Worm (Caenorhabditis elegans) whole organism, late embryonic: ENCODE results near the gene srx-77.

Experiments used
- F13H6.1 ChIP-seq: sonication (generic microtip); optimal IDR thresholded peaks from 2 replicates; lab custom pipeline; 2016; ENCODE audit warnings: missing genetic modification characterization, missing compliant biosample characterization
- K09A11.1 ChIP-seq: sonication (generic microtip); optimal IDR thresholded peaks from 2 replicates; lab custom pipeline; 2017; ENCODE audit warnings: antibody characterized with exemption, mild to moderate bottlenecking, missing genetic modification characterization, missing compliant biosample characterization; ENCODE audit not compliant: insufficient read depth
- ama-1 ChIP-seq: fragments of 150-350 bp; optimal IDR thresholded peaks from 2 replicates; lab custom pipeline; 2014
- ceh-34 ChIP-seq: sonication (generic microtip); optimal IDR thresholded peaks from 2 replicates; lab custom pipeline; 2016; ENCODE audit warnings: mild to moderate bottlenecking, missing genetic modification characterization, missing compliant biosample characterization
- ceh-9 ChIP-seq: sonication (generic microtip); optimal IDR thresholded peaks from 2 replicates; lab custom pipeline; 2016; ENCODE audit warnings: mild to moderate bottlenecking, missing genetic modification characterization, inconsistent platforms, missing compliant biosample characterization
- che-1 ChIP-seq: sonication (generic microtip); optimal IDR thresholded peaks from 2 replicates; lab custom pipeline; 2016; ENCODE audit warnings: mild to moderate bottlenecking, missing genetic modification characterization, missing compliant biosample characterization
- ets-4 ChIP-seq: sonication (generic microtip); optimal IDR thresholded peaks from 2 replicates; lab custom pipeline; 2016; ENCODE audit warnings: missing genetic modification characterization, missing compliant biosample characterization
- fax-1 ChIP-seq: sonication (generic microtip); optimal IDR thresholded peaks from 2 replicates; lab custom pipeline; 2016; ENCODE audit warnings: missing genotype, missing genetic modification characterization, missing compliant biosample characterization
- fkh-10 ChIP-seq: fragments of 150-350 bp; optimal IDR thresholded peaks from 2 replicates; lab custom pipeline; 2014; ENCODE audit warnings: missing biosample characterization, missing genetic modification reagents, missing genetic modification characterization
- hlh-30 ChIP-seq: sonication (generic microtip); optimal IDR thresholded peaks from 2 replicates; lab custom pipeline; 2017; ENCODE audit warnings: antibody characterized with exemption, missing genetic modification characterization, missing compliant biosample characterization; ENCODE audit not compliant: insufficient read depth
- nhr-232 ChIP-seq: sonication (generic microtip); optimal IDR thresholded peaks from 2 replicates; lab custom pipeline; 2016; ENCODE audit warnings: missing genetic modification characterization, missing compliant biosample characterization
- pha-4 ChIP-seq: fragments of 150-350 bp; optimal IDR thresholded peaks from 2 replicates; lab custom pipeline; 2018; ENCODE audit warnings: missing biosample characterization, missing genetic modification reagents, missing genetic modification characterization
- tbx-7 ChIP-seq: sonication (generic microtip); optimal IDR thresholded peaks from 2 replicates; lab custom pipeline; 2016; ENCODE audit warnings: missing genotype, missing genetic modification characterization, missing compliant biosample characterization
- unc-86 ChIP-seq: sonication (generic microtip); optimal IDR thresholded peaks from 2 replicates; lab custom pipeline; 2016; ENCODE audit warnings: missing genetic modification characterization, missing compliant biosample characterization

ce11 chrV:4667062-4667461 lies 1.5 kb downstream of the srx-77 start:
- no peak for TF ChIP-seq K09A11.1 (tag; lab: Kevin White, UChicago)
- no peak for TF ChIP-seq pha-4
- TF ChIP-seq ama-1 (lab: Kevin White, UChicago), result no peak
- no peak for TF ChIP-seq F13H6.1
- TF ChIP-seq ceh-9 (tag; lab: Kevin White, UChicago), result no peak
- no peak for TF ChIP-seq tbx-7
- TF ChIP-seq ceh-34 (tag; lab: Kevin White, UChicago), result no peak
- no peak for TF ChIP-seq fax-1 (tag; lab: Kevin White, UChicago)
- TF ChIP-seq hlh-30 (tag; lab: Kevin White, UChicago), result no peak
- TF ChIP-seq unc-86 (tag; lab: Kevin White, UChicago), result no peak
- TF ChIP-seq ets-4 (tag; lab: Kevin White, UChicago), result no peak
- no peak for TF ChIP-seq che-1 (tag; lab: Kevin White, UChicago)
- TF ChIP-seq fkh-10 (GFP tag; lab: Kevin White, UChicago), result no peak
- TF ChIP-seq nhr-232 (tag; lab: Kevin White, UChicago), result no peak
